Worm (Caenorhabditis elegans) whole organism, L1 larva: ENCODE data around the gene Y97E10AR.1.

ENCODE experiments used
- C04F5.9 ChIP-seq: sonication (generic microtip); optimal IDR thresholded peaks from 2 replicates; lab custom pipeline; 2016; ENCODE audit warnings: missing genetic modification characterization, missing compliant biosample characterization
- C16A3.4 ChIP-seq: fragments of 150-350 bp; optimal IDR thresholded peaks from 2 replicates; lab custom pipeline; 2014; ENCODE audit warnings: missing biosample characterization, missing genetic modification characterization
- C34B4.2 ChIP-seq: sonication (generic microtip); optimal IDR thresholded peaks from 2 replicates; lab custom pipeline; 2017; ENCODE audit warnings: mild to moderate bottlenecking, missing genetic modification characterization, missing compliant biosample characterization
- alr-1 ChIP-seq: fragments of 200-800 bp; sonication (Bioruptor generic); optimal IDR thresholded peaks from 2 replicates; lab custom pipeline; 2018; ENCODE audit warnings: borderline replicate concordance, mild to moderate bottlenecking, missing genetic modification characterization, missing compliant biosample characterization
- ama-1 ChIP-seq: fragments of 150-350 bp; optimal IDR thresholded peaks from 2 replicates; lab custom pipeline; 2014
- blmp-1 ChIP-seq: fragments of 150-350 bp; optimal IDR thresholded peaks from 2 replicates; lab custom pipeline; 2014; ENCODE audit warnings: missing biosample characterization, missing genetic modification characterization
- ceh-63 ChIP-seq: fragments of 200-800 bp; sonication (Bioruptor generic); optimal IDR thresholded peaks from 2 replicates; lab custom pipeline; 2018; ENCODE audit warnings: mild to moderate bottlenecking, missing genetic modification characterization, missing compliant biosample characterization
- ceh-8 ChIP-seq: fragments of 200-800 bp; sonication (Bioruptor generic); optimal IDR thresholded peaks from 2 replicates; lab custom pipeline; 2018; ENCODE audit warnings: mild to moderate bottlenecking, missing genetic modification characterization, moderate library complexity, missing compliant biosample characterization
- ceh-82 ChIP-seq, 3 experiments: fragments of 150-350 bp in 1 of 3; sonication (generic microtip) in 2 of 3; optimal IDR thresholded peaks; 2 replicates each; lab custom pipeline; 2014 to 2017; ENCODE audit warnings: missing biosample characterization in 3 of 3, missing genetic modification characterization in 3 of 3
- ceh-90 ChIP-seq: sonication (generic microtip); optimal IDR thresholded peaks from 2 replicates; lab custom pipeline; 2016; ENCODE audit warnings: missing genetic modification characterization, missing compliant biosample characterization
- dsc-1 ChIP-seq: sonication (generic microtip); optimal IDR thresholded peaks from 2 replicates; lab custom pipeline; 2016; ENCODE audit warnings: mild to moderate bottlenecking, missing genetic modification characterization, missing compliant biosample characterization
- efl-1 ChIP-seq, 4 experiments: fragments of 150-350 bp; optimal IDR thresholded peaks in 3 of 4; peaks in 1 of 4; 1 replicate in 1 of 4; 2 replicates in 3 of 4; lab custom pipeline; 2014; ENCODE audit warnings: missing biosample characterization in 2 of 4, missing genetic modification characterization in 2 of 4, missing genetic modification reagents in 2 of 4
- efl-3 ChIP-seq: fragments of 200-800 bp; sonication (Bioruptor generic); optimal IDR thresholded peaks from 2 replicates; lab custom pipeline; 2018; ENCODE audit warnings: mild to moderate bottlenecking, missing genetic modification characterization, missing compliant biosample characterization
- elt-3 ChIP-seq, 6 experiments: fragments of 150-350 bp in 1 of 6; sonication (generic microtip); optimal IDR thresholded peaks; 2 replicates each; lab custom pipeline; 2017 to 2018; ENCODE audit warnings: missing biosample characterization in 6 of 6, missing genetic modification characterization in 6 of 6, inconsistent platforms in 1 of 6
- fkh-10 ChIP-seq: sonication (generic microtip); optimal IDR thresholded peaks from 2 replicates; lab custom pipeline; 2017; ENCODE audit warnings: missing biosample characterization, missing genetic modification reagents, missing genetic modification characterization
- fkh-8 ChIP-seq: sonication (generic microtip); optimal IDR thresholded peaks from 2 replicates; lab custom pipeline; 2016; ENCODE audit warnings: mild to moderate bottlenecking, missing genetic modification characterization, missing compliant biosample characterization
- grh-1 ChIP-seq: fragments of 200-800 bp; sonication (Bioruptor generic); IDR thresholded peaks from 2 replicates; pipeline ENCODE4 v1.3.6; 2022; ENCODE audit warnings: missing genetic modification reagents, missing genetic modification characterization, missing compliant biosample characterization
- hlh-17 ChIP-seq: fragments of 200-800 bp; sonication (Bioruptor generic); optimal IDR thresholded peaks from 2 replicates; lab custom pipeline; 2018; ENCODE audit warnings: missing genetic modification characterization, mild to moderate bottlenecking, missing compliant biosample characterization, moderate library complexity, borderline replicate concordance
- hlh-4 ChIP-seq: sonication (generic microtip); optimal IDR thresholded peaks from 2 replicates; lab custom pipeline; 2016; ENCODE audit warnings: mild to moderate bottlenecking, missing genetic modification characterization, missing compliant biosample characterization
- hpl-2 ChIP-seq: fragments of 150-350 bp; optimal IDR thresholded peaks from 2 replicates; lab custom pipeline; 2014; ENCODE audit warnings: missing biosample characterization, missing genetic modification reagents, missing genetic modification characterization
- irx-1 ChIP-seq: sonication (generic microtip); optimal IDR thresholded peaks from 2 replicates; lab custom pipeline; 2016; ENCODE audit warnings: missing genetic modification characterization, missing compliant biosample characterization
- isw-1 ChIP-seq: fragments of 200-800 bp; sonication (Bioruptor generic); IDR thresholded peaks from 2 replicates; pipeline ENCODE4 v1.3.6; 2022; ENCODE audit warnings: missing genetic modification characterization, missing compliant biosample characterization
- lin-15B ChIP-seq: fragments of 150-350 bp; sonication (generic microtip); optimal IDR thresholded peaks from 3 replicates; lab custom pipeline; 2014; ENCODE audit warnings: missing biosample characterization, missing genetic modification characterization
- lin-35 ChIP-seq, 2 experiments: fragments of 150-350 bp; optimal IDR thresholded peaks; 2 replicates each; lab custom pipeline; 2014; ENCODE audit warnings: missing biosample characterization in 2 of 2, missing genetic modification characterization in 2 of 2, missing genetic modification reagents in 2 of 2
- lir-3 ChIP-seq: sonication (generic microtip); optimal IDR thresholded peaks from 2 replicates; lab custom pipeline; 2016; ENCODE audit warnings: mild to moderate bottlenecking, missing genetic modification characterization, moderate library complexity, missing compliant biosample characterization; ENCODE audit not compliant: poor library complexity
- lsy-2 ChIP-seq, 2 experiments: fragments of 150-350 bp; optimal IDR thresholded peaks; 2 replicates each; lab custom pipeline; 2014; ENCODE audit warnings: missing biosample characterization in 2 of 2, missing genetic modification characterization in 2 of 2
- mdl-1 ChIP-seq, 2 experiments: fragments of 150-350 bp; optimal IDR thresholded peaks; 2 replicates each; lab custom pipeline; 2014 to 2017; ENCODE audit warnings: missing biosample characterization in 2 of 2, missing genetic modification characterization in 2 of 2, inconsistent platforms in 1 of 2
- mef-2 ChIP-seq: fragments of 150-350 bp; optimal IDR thresholded peaks from 2 replicates; lab custom pipeline; 2014; ENCODE audit warnings: missing biosample characterization, missing genetic modification characterization
- mep-1 ChIP-seq: fragments of 150-350 bp; optimal IDR thresholded peaks from 2 replicates; lab custom pipeline; 2014; ENCODE audit warnings: missing biosample characterization, missing genetic modification characterization
- nhr-11 ChIP-seq: fragments of 150-350 bp; optimal IDR thresholded peaks from 2 replicates; lab custom pipeline; 2014; ENCODE audit warnings: missing biosample characterization, missing genetic modification characterization
- nhr-19 ChIP-seq: fragments of 200-800 bp; sonication (Bioruptor generic); conservative IDR thresholded peaks from 2 replicates; pipeline ENCODE4 v1.3.6; 2022; ENCODE audit warnings: missing genetic modification characterization, missing compliant biosample characterization
- nhr-20 ChIP-seq: sonication (generic microtip); optimal IDR thresholded peaks from 2 replicates; lab custom pipeline; 2016; ENCODE audit warnings: mild to moderate bottlenecking, missing genetic modification characterization, missing compliant biosample characterization
- nhr-237 ChIP-seq: fragments of 150-350 bp; optimal IDR thresholded peaks from 2 replicates; lab custom pipeline; 2014; ENCODE audit warnings: missing biosample characterization, missing genetic modification characterization
- nhr-47 ChIP-seq: sonication (generic microtip); optimal IDR thresholded peaks from 2 replicates; lab custom pipeline; 2016; ENCODE audit warnings: mild to moderate bottlenecking, missing genetic modification characterization, moderate library complexity, missing compliant biosample characterization
- nhr-71 ChIP-seq: sonication (generic microtip); optimal IDR thresholded peaks from 2 replicates; lab custom pipeline; 2016; ENCODE audit warnings: mild to moderate bottlenecking, missing genetic modification characterization, moderate library complexity, missing compliant biosample characterization
- nhr-76 ChIP-seq: sonication (generic microtip); optimal IDR thresholded peaks from 2 replicates; lab custom pipeline; 2017; ENCODE audit warnings: missing biosample characterization, missing genetic modification characterization
- nhr-77 ChIP-seq: fragments of 150-350 bp; optimal IDR thresholded peaks from 2 replicates; lab custom pipeline; 2014; ENCODE audit warnings: missing biosample characterization, missing genetic modification characterization
- nhr-84 ChIP-seq: sonication (generic microtip); optimal IDR thresholded peaks from 2 replicates; lab custom pipeline; 2017; ENCODE audit warnings: missing biosample characterization, missing genetic modification characterization
- nhr-85 ChIP-seq: sonication (generic microtip); peaks from one replicate; lab custom pipeline; 2016; ENCODE audit warnings: missing genetic modification characterization, inconsistent platforms, missing compliant biosample characterization
- nhr-90 ChIP-seq: sonication (generic microtip); optimal IDR thresholded peaks from 2 replicates; lab custom pipeline; 2016; ENCODE audit warnings: mild to moderate bottlenecking, missing genetic modification characterization, missing compliant biosample characterization; ENCODE audit not compliant: poor library complexity
- pqm-1 ChIP-seq: sonication (generic microtip); optimal IDR thresholded peaks from 3 replicates; lab custom pipeline; 2017; ENCODE audit warnings: missing biosample characterization, missing genetic modification characterization
- snu-23 ChIP-seq: sonication (generic microtip); optimal IDR thresholded peaks from 2 replicates; lab custom pipeline; 2016; ENCODE audit warnings: missing genetic modification characterization, missing compliant biosample characterization
- sptf-1 ChIP-seq: fragments of 150-350 bp; optimal IDR thresholded peaks from 2 replicates; lab custom pipeline; 2014; ENCODE audit warnings: missing biosample characterization, missing genetic modification characterization
- swsn-7 ChIP-seq: sonication (generic microtip); optimal IDR thresholded peaks from 2 replicates; lab custom pipeline; 2016; ENCODE audit warnings: missing genetic modification characterization, missing compliant biosample characterization
- tbx-2 ChIP-seq: sonication (generic microtip); optimal IDR thresholded peaks from 2 replicates; lab custom pipeline; 2016; ENCODE audit warnings: missing genetic modification characterization, missing compliant biosample characterization
- unc-130 ChIP-seq: fragments of 150-350 bp; optimal IDR thresholded peaks from 2 replicates; lab custom pipeline; 2017; ENCODE audit warnings: missing biosample characterization, missing genetic modification characterization, inconsistent platforms
- unc-86 ChIP-seq: sonication (generic microtip); optimal IDR thresholded peaks from 2 replicates; lab custom pipeline; 2016; ENCODE audit warnings: missing genetic modification characterization, missing compliant biosample characterization
- vab-15 ChIP-seq: sonication (generic microtip); optimal IDR thresholded peaks from 2 replicates; lab custom pipeline; 2017; ENCODE audit warnings: missing genotype, mild to moderate bottlenecking, missing genetic modification characterization, missing compliant biosample characterization
- zag-1 ChIP-seq: fragments of 150-350 bp; optimal IDR thresholded peaks from 2 replicates; lab custom pipeline; 2014; ENCODE audit warnings: missing biosample characterization, missing genetic modification characterization
- ztf-4 ChIP-seq: fragments of 150-350 bp; optimal IDR thresholded peaks from 2 replicates; lab custom pipeline; 2014; ENCODE audit warnings: missing biosample characterization, missing genetic modification characterization

Y97E10AR.1 gene

ce11 chrV:8035947-8036346 lies 34.7 kb downstream of the Y97E10AR.1 start, which contains the start of gene ZC513.14:
ZC513.14 (minus strand) TSS chrV:8036047.
- TF ChIP-seq hlh-4 (no peak), pqm-1 (tag; lab: Kevin White, UChicago) (no peak), elt-3 (tag; optimal IDR thresholded peaks at IDR 0.05; lab: Kevin White, UChicago) (no peak), ama-1 (lab: Kevin White, UChicago) (no peak), C16A3.4 (tag; lab: Kevin White, UChicago) (no peak), hpl-2 (no peak), vab-15 (tag; lab: Kevin White, UChicago) (no peak), efl-1 (optimal IDR thresholded peaks at IDR 0.05; lab: Kevin White, UChicago) (no peak), efl-1 (GFP tag; optimal IDR thresholded peaks at IDR 0.05 in 1 of 2; lab: Kevin White, UChicago) (no peak), fkh-8 (no peak), ceh-63 (no peak), nhr-11 (tag; lab: Kevin White, UChicago) (no peak), ceh-8 (GFP tag; lab: Kevin White, UChicago) (no peak), nhr-90 (no peak), efl-3 (GFP tag; lab: Kevin White, UChicago) (no peak), irx-1 (tag; lab: Kevin White, UChicago) (no peak), tbx-2 (tag; lab: Kevin White, UChicago) (no peak)

- TF ChIP-seq elt-3 (tag; optimal IDR thresholded peaks at IDR 0.05; lab: Kevin White, UChicago) = peak in 2 of 6 experiments; percentile 42 to 73
- TF ChIP-seq nhr-20 (tag; lab: Kevin White, UChicago) = peak; percentile 48
- TF ChIP-seq hlh-17 (GFP tag; lab: Kevin White, UChicago) = no peak
- TF ChIP-seq C16A3.4 (tag; lab: Kevin White, UChicago) = no peak
- TF ChIP-seq unc-130 (tag; lab: Kevin White, UChicago) = no peak
- peak; percentile 66 for TF ChIP-seq nhr-90
- peak; percentile 13 for TF ChIP-seq swsn-7
- TF ChIP-seq mef-2 (tag; lab: Kevin White, UChicago) = no peak
- no peak for TF ChIP-seq isw-1
- peak; percentile 27 for TF ChIP-seq blmp-1 (tag; lab: Kevin White, UChicago)
- TF ChIP-seq unc-86 = no peak
- TF ChIP-seq snu-23 (GFP tag; lab: Kevin White, UChicago) = peak; percentile 46
- no peak for TF ChIP-seq nhr-77 (tag; lab: Kevin White, UChicago)
- TF ChIP-seq zag-1 = no peak
- TF ChIP-seq ztf-4 (tag; lab: Kevin White, UChicago) = peak; percentile 72
- no peak for TF ChIP-seq lin-15B
- TF ChIP-seq lin-35 (GFP tag; optimal IDR thresholded peaks at IDR 0.05; lab: Kevin White, UChicago) = peak in 1 of 2 experiments; percentile 26
- no peak for TF ChIP-seq nhr-76 (tag; lab: Kevin White, UChicago)
- peak; percentile 40 for TF ChIP-seq mep-1 (tag; lab: Kevin White, UChicago)
- peak; percentile 30 to 32 for TF ChIP-seq lsy-2 (tag; optimal IDR thresholded peaks at IDR 0.05; lab: Kevin White, UChicago)
- TF ChIP-seq nhr-71 = peak; percentile 57
- TF ChIP-seq lir-3 (tag; lab: Kevin White, UChicago) = no peak
- no peak for TF ChIP-seq nhr-237
- TF ChIP-seq tbx-2 (tag; lab: Kevin White, UChicago) = no peak
- no peak for TF ChIP-seq ceh-82 (tag; optimal IDR thresholded peaks at IDR 0.05; lab: Kevin White, UChicago)
- TF ChIP-seq ama-1 (lab: Kevin White, UChicago) = no peak
- no peak for TF ChIP-seq alr-1 (tag; lab: Kevin White, UChicago)
- TF ChIP-seq nhr-84 (tag; lab: Kevin White, UChicago) = no peak
- TF ChIP-seq mdl-1 (tag; optimal IDR thresholded peaks at IDR 0.05; lab: Kevin White, UChicago) = no peak
- TF ChIP-seq grh-1 = peak; percentile 46
- TF ChIP-seq ceh-90 (tag; lab: Kevin White, UChicago) = no peak
- no peak for TF ChIP-seq sptf-1 (tag; lab: Kevin White, UChicago)
- TF ChIP-seq fkh-10 (GFP tag; lab: Kevin White, UChicago) = no peak
- TF ChIP-seq dsc-1 = no peak
- TF ChIP-seq nhr-47 = peak; percentile 28
- no peak for TF ChIP-seq C34B4.2 (tag; lab: Kevin White, UChicago)
- TF ChIP-seq nhr-19 (GFP tag; lab: Robert Waterston, UW) = peak; percentile 13
- peak; percentile 77 for TF ChIP-seq nhr-85 (tag; lab: Kevin White, UChicago)
- TF ChIP-seq C04F5.9 = no peak
Measured at ce11 chrV:8039085-8039525, 37.8 kb downstream of the Y97E10AR.1 start.
